Worm (Caenorhabditis elegans): Measurements from ENCODE around the gene C17G10.6.

- no peak for TF ChIP-seq tbx-37 (GFP tag; conservative IDR thresholded peaks at IDR 0.05)
- TF ChIP-seq ets-7 (tag; optimal IDR thresholded peaks at IDR 0.05): no peak
- no peak for TF ChIP-seq aly-1 (tag; optimal IDR thresholded peaks at IDR 0.05)
- no peak for TF ChIP-seq tra-4 (tag; optimal IDR thresholded peaks at IDR 0.05)
- TF ChIP-seq ama-1 (optimal IDR thresholded peaks at IDR 0.05): no peak
- TF ChIP-seq sea-1 (GFP tag; conservative IDR thresholded peaks at IDR 0.05): no peak
- TF ChIP-seq flt-1 (GFP tag; IDR thresholded peaks at IDR 0.05): no peak
- TF ChIP-seq scrt-1 (GFP tag; IDR thresholded peaks at IDR 0.05): no peak
- TF ChIP-seq tbx-11 (GFP tag; IDR thresholded peaks at IDR 0.05): no peak
- no peak for TF ChIP-seq ceh-13 (GFP tag; optimal IDR thresholded peaks at IDR 0.05)
- TF ChIP-seq F13C5.2 (tag; optimal IDR thresholded peaks at IDR 0.05): no peak
- no peak for TF ChIP-seq hmbx-1 (tag; optimal IDR thresholded peaks at IDR 0.05)
- no peak for TF ChIP-seq pes-1 (GFP tag; IDR thresholded peaks at IDR 0.05)
- TF ChIP-seq hnd-1 (tag; optimal IDR thresholded peaks at IDR 0.05): no peak
Measured at ce11 chrII:5551517-5551916, 51.6 kb downstream of the C17G10.6 start, which contains the start of gene C17C3.5.
